Worm (Caenorhabditis elegans) whole organism, L4 larva: Measurements from ENCODE around the gene gmap-1.

Source experiments
- D1046.2 ChIP-seq: fragments of 200-800 bp; sonication (Bioruptor generic); IDR thresholded peaks from 2 replicates; pipeline ENCODE4 v1.3.6; 2022; ENCODE audit warnings: missing genetic modification characterization, missing compliant biosample characterization
- T20F7.1 ChIP-seq: fragments of 200-800 bp; sonication (Bioruptor generic); optimal IDR thresholded peaks from 2 replicates; lab custom pipeline; 2018; ENCODE audit warnings: mild to moderate bottlenecking, missing genetic modification characterization, missing compliant biosample characterization
- Y48G9A.11 ChIP-seq: fragments of 200-800 bp; sonication (Bioruptor generic); IDR thresholded peaks from 2 replicates; pipeline ENCODE4 v1.3.6; 2022; ENCODE audit warnings: missing genetic modification reagents, missing genetic modification characterization, missing compliant biosample characterization
- aha-1 ChIP-seq: fragments of 150-350 bp; peaks from one replicate; lab custom pipeline; 2014; ENCODE audit warnings: missing biosample characterization, missing genetic modification characterization
- ceh-20 ChIP-seq: fragments of 200-800 bp; sonication (Bioruptor generic); IDR thresholded peaks from 2 replicates; pipeline ENCODE4 v1.3.6; 2022; ENCODE audit warnings: missing genetic modification reagents, missing genetic modification characterization, missing compliant biosample characterization
- cey-2 ChIP-seq: sonication (generic microtip); optimal IDR thresholded peaks from 3 replicates; lab custom pipeline; 2017; ENCODE audit warnings: missing genetic modification characterization, mild to moderate bottlenecking, missing compliant biosample characterization, antibody characterized with exemption, borderline replicate concordance; ENCODE audit not compliant: insufficient read depth
- ctbp-1 ChIP-seq: fragments of 200-800 bp; sonication (Bioruptor generic); IDR thresholded peaks from 2 replicates; pipeline ENCODE4 v1.3.6; 2022; ENCODE audit warnings: missing genetic modification reagents, missing genetic modification characterization, missing compliant biosample characterization
- daf-12 ChIP-seq: fragments of 150-350 bp; optimal IDR thresholded peaks from 2 replicates; lab custom pipeline; 2014; ENCODE audit warnings: missing biosample characterization, missing genetic modification reagents, missing genetic modification characterization
- daf-16 ChIP-seq, 3 experiments: sonication (generic microtip); optimal IDR thresholded peaks; 2 replicates each; lab custom pipeline; 2016 to 2017; ENCODE audit warnings: missing genetic modification characterization in 3 of 3, missing genetic modification reagents in 3 of 3, mild to moderate bottlenecking in 2 of 3, missing compliant biosample characterization in 2 of 3, missing biosample characterization in 1 of 3, moderate library complexity in 1 of 3
- dmd-6 ChIP-seq: fragments of 200-800 bp; sonication (Bioruptor generic); IDR thresholded peaks from 2 replicates; pipeline ENCODE4 v1.3.6; 2022; ENCODE audit warnings: missing genetic modification reagents, missing genetic modification characterization, missing compliant biosample characterization
- dmd-8 ChIP-seq: fragments of 200-800 bp; sonication (Bioruptor generic); IDR thresholded peaks from 2 replicates; pipeline ENCODE4 v1.3.6; 2022; ENCODE audit warnings: missing genetic modification characterization, missing compliant biosample characterization
- duxl-1 ChIP-seq: sonication (generic microtip); optimal IDR thresholded peaks from 2 replicates; lab custom pipeline; 2016; ENCODE audit warnings: mild to moderate bottlenecking, missing genetic modification characterization, moderate library complexity, missing compliant biosample characterization; ENCODE audit not compliant: poor library complexity
- egl-43 ChIP-seq: fragments of 200-800 bp; sonication (Bioruptor generic); IDR thresholded peaks from 2 replicates; pipeline ENCODE4 v1.3.6; 2022; ENCODE audit warnings: missing genetic modification reagents, missing genetic modification characterization, missing compliant biosample characterization
- hlh-11 ChIP-seq: fragments of 200-800 bp; sonication (Bioruptor generic); optimal IDR thresholded peaks from 2 replicates; lab custom pipeline; 2018; ENCODE audit warnings: mild to moderate bottlenecking, missing genetic modification characterization, missing compliant biosample characterization
- hmg-1.1 ChIP-seq: fragments of 200-800 bp; sonication (Bioruptor generic); IDR thresholded peaks from 2 replicates; pipeline ENCODE4 v1.3.6; 2022; ENCODE audit warnings: missing genetic modification reagents, missing genetic modification characterization, missing compliant biosample characterization
- lim-7 ChIP-seq: fragments of 200-800 bp; sonication (Bioruptor generic); IDR thresholded peaks from 2 replicates; pipeline ENCODE4 v1.3.6; 2022; ENCODE audit warnings: missing genetic modification characterization, missing compliant biosample characterization
- lin-38 ChIP-seq: fragments of 200-800 bp; sonication (Bioruptor generic); IDR thresholded peaks from 2 replicates; pipeline ENCODE4 v1.3.6; 2022; ENCODE audit warnings: missing genetic modification reagents, missing genetic modification characterization, missing compliant biosample characterization
- lin-39 ChIP-seq: fragments of 150-350 bp; optimal IDR thresholded peaks from 2 replicates; lab custom pipeline; 2014; ENCODE audit warnings: missing biosample characterization, missing genetic modification reagents, missing genetic modification characterization
- madf-5 ChIP-seq, 2 experiments: fragments of 200-800 bp; sonication (Bioruptor generic); IDR thresholded peaks; 2 replicates each; pipeline ENCODE4 v1.3.6; 2022; ENCODE audit warnings: missing compliant biosample characterization in 2 of 2, missing genetic modification characterization in 2 of 2
- mxl-3 ChIP-seq: fragments of 200-800 bp; sonication (Bioruptor generic); optimal IDR thresholded peaks from 2 replicates; lab custom pipeline; 2018; ENCODE audit warnings: mild to moderate bottlenecking, missing genetic modification characterization, missing compliant biosample characterization
- nhr-10 ChIP-seq: fragments of 150-350 bp; optimal IDR thresholded peaks from 2 replicates; lab custom pipeline; 2014; ENCODE audit warnings: missing biosample characterization, missing genetic modification characterization
- nhr-237 ChIP-seq: sonication (generic microtip); optimal IDR thresholded peaks from 2 replicates; lab custom pipeline; 2017; ENCODE audit warnings: missing biosample characterization, missing genetic modification characterization
- nhr-28 ChIP-seq: fragments of 150-350 bp; optimal IDR thresholded peaks from 2 replicates; lab custom pipeline; 2014; ENCODE audit warnings: missing biosample characterization, missing genetic modification characterization
- nhr-41 ChIP-seq: fragments of 200-800 bp; sonication (Bioruptor generic); IDR thresholded peaks from 2 replicates; pipeline ENCODE4 v1.3.6; 2022; ENCODE audit warnings: missing genetic modification reagents, missing genetic modification characterization, missing compliant biosample characterization
- nhr-42 ChIP-seq: fragments of 200-800 bp; sonication (Bioruptor generic); IDR thresholded peaks from 2 replicates; pipeline ENCODE4 v1.3.6; 2022; ENCODE audit warnings: missing genetic modification characterization, missing compliant biosample characterization
- nhr-48 ChIP-seq: sonication (generic microtip); optimal IDR thresholded peaks from 2 replicates; lab custom pipeline; 2016; ENCODE audit warnings: mild to moderate bottlenecking, missing genetic modification characterization, missing compliant biosample characterization
- nhr-6 ChIP-seq: fragments of 150-350 bp; optimal IDR thresholded peaks from 2 replicates; lab custom pipeline; 2014; ENCODE audit warnings: missing biosample characterization, missing genetic modification characterization
- sdz-12 ChIP-seq: fragments of 200-800 bp; sonication (Bioruptor generic); optimal IDR thresholded peaks from 2 replicates; lab custom pipeline; 2018; ENCODE audit warnings: mild to moderate bottlenecking, missing genetic modification characterization, missing compliant biosample characterization
- skn-1 ChIP-seq: fragments of 150-350 bp; optimal IDR thresholded peaks from 2 replicates; lab custom pipeline; 2014; ENCODE audit warnings: missing biosample characterization, missing genetic modification characterization
- snpc-1.2 ChIP-seq: fragments of 200-800 bp; sonication (Bioruptor generic); IDR thresholded peaks from 2 replicates; pipeline ENCODE4 v1.3.6; 2022; ENCODE audit warnings: missing genetic modification reagents, missing genetic modification characterization, missing compliant biosample characterization
- unc-130 ChIP-seq: sonication (generic microtip); optimal IDR thresholded peaks from 2 replicates; lab custom pipeline; 2016; ENCODE audit warnings: missing genetic modification reagents, missing genetic modification characterization, missing compliant biosample characterization
- unc-39 ChIP-seq: sonication (generic microtip); optimal IDR thresholded peaks from 2 replicates; lab custom pipeline; 2017; ENCODE audit warnings: missing biosample characterization, missing genetic modification characterization
- unc-62 ChIP-seq, 3 experiments: fragments of 150-350 bp in 1 of 3; sonication (generic microtip); optimal IDR thresholded peaks in 2 of 3; peaks in 1 of 3; 1 replicate in 1 of 3; 2 replicates in 2 of 3; lab custom pipeline; 2014 to 2017; ENCODE audit warnings: missing biosample characterization in 3 of 3, missing genetic modification characterization in 3 of 3, missing genetic modification reagents in 3 of 3, missing genotype in 1 of 3
- vab-7 ChIP-seq: fragments of 200-800 bp; sonication (Bioruptor generic); IDR thresholded peaks from 2 replicates; pipeline ENCODE4 v1.3.6; 2022; ENCODE audit warnings: missing genetic modification reagents, missing genetic modification characterization, missing compliant biosample characterization
- zfp-2 ChIP-seq: sonication (generic microtip); optimal IDR thresholded peaks from 2 replicates; lab custom pipeline; 2016; ENCODE audit warnings: mild to moderate bottlenecking, missing genetic modification characterization, missing compliant biosample characterization
- zfp-3 ChIP-seq: fragments of 200-800 bp; sonication (Bioruptor generic); conservative IDR thresholded peaks from 2 replicates; pipeline ENCODE4 v1.3.6; 2022; ENCODE audit warnings: missing genetic modification reagents, missing genetic modification characterization, missing compliant biosample characterization
- zip-2 ChIP-seq: fragments of 150-350 bp; optimal IDR thresholded peaks from 2 replicates; lab custom pipeline; 2014; ENCODE audit warnings: missing biosample characterization, missing genetic modification characterization
- ztf-7 ChIP-seq: fragments of 150-350 bp; optimal IDR thresholded peaks from 2 replicates; lab custom pipeline; 2014; ENCODE audit warnings: missing biosample characterization, missing genetic modification characterization

Gene gmap-1

DNA sequence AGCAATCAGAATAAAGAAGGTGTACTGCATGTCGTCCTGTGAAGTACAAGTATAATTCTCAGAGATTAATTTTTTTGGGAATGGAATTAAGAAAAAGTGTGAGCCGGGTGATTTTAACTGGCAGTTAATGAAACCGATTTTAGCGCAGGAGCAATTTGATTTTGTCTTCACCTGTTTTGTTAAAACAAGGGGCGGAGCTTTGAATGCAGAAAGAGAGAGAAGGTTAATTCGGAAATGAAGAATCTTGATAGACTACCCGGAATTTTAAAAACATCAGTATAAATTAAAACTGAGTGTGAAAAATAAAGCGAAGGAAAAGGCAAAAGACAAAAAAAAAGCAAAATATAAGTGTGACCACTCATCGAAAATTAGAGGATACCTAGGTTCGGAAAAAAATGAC lies 11.8 kb upstream of the gmap-1 start, which contains the start of gene C05E7.3:
C05E7.3 (minus strand) TSS at position 101 of the 400 bp plus-strand sequence.
- TF ChIP-seq nhr-41 (GFP tag; lab: Robert Waterston, UW) (no peak), ctbp-1 (GFP tag; lab: Robert Waterston, UW) (no peak), zip-2 (tag; lab: Kevin White, UChicago) (no peak), nhr-237 (tag; lab: Kevin White, UChicago) (no peak), D1046.2 (GFP tag; lab: Robert Waterston, UW) (no peak), sdz-12 (GFP tag; lab: Kevin White, UChicago) (no peak), zfp-2 (tag; lab: Kevin White, UChicago) (no peak), mxl-3 (GFP tag; lab: Kevin White, UChicago) (no peak), dmd-6 (GFP tag; lab: Robert Waterston, UW) (no peak), skn-1 (no peak), ceh-20 (GFP tag; lab: Robert Waterston, UW) (no peak), nhr-10 (tag; lab: Kevin White, UChicago) (no peak)

DNA sequence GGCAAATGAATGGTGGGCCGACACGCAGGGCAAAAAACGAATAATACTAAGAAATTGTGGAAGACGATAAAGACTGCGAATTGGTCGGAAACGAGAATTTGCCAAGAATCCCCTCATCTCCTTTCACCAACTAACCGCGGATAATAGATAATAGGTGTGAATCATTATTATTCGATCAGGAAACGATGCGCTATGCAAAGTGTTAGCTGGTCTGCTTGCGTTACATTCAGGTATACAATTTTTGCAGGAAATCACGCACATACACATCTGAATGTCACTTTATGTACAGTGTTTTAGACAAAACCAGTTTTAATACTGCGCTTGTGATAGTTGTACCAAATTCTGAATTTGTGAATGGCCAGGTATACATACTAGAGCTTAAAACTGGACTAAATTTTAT lies 9.9 kb upstream of the gmap-1 start:
- peak in 1 of 2 experiments; percentile 54 for TF ChIP-seq unc-62 (GFP tag; optimal IDR thresholded peaks at IDR 0.05 in 1 of 2; lab: Kevin White, UChicago)
- TF ChIP-seq unc-62 (tag; optimal IDR thresholded peaks at IDR 0.05; lab: Kevin White, UChicago): no peak
- peak; percentile 97 for TF ChIP-seq aha-1
- TF ChIP-seq daf-16 (GFP tag; optimal IDR thresholded peaks at IDR 0.05; lab: Kevin White, UChicago): no peak
- no peak for TF ChIP-seq daf-16 (tag; optimal IDR thresholded peaks at IDR 0.05; lab: Kevin White, UChicago)
- TF ChIP-seq, all 104 proteins: peak for 2

DNA sequence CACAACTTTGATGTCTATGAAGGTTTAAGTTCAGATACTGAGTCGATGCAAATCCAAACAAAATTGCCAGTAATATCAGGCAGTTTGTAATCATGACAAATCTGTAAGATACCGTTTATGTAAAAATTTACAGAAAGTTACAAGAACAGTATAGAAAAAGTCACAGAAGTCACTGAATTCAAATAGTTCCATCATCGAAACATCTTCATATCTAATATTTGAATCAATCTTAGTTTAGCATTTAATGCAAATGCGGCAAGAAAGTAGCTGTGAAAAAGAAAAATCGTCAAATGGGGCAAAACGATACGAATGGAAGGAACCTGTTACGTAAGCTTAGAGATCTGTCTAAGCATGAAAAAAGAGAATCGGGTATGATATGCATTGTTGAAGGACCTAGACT lies 8.4 kb upstream of the gmap-1 start, which contains the start of gene gmap-2:
gmap-2 (minus strand) TSS at position 101 of the 400 bp plus-strand sequence.
- TF ChIP-seq zfp-3 (no peak), T20F7.1 (GFP tag; lab: Kevin White, UChicago) (no peak), unc-39 (tag; lab: Kevin White, UChicago) (no peak)

DNA sequence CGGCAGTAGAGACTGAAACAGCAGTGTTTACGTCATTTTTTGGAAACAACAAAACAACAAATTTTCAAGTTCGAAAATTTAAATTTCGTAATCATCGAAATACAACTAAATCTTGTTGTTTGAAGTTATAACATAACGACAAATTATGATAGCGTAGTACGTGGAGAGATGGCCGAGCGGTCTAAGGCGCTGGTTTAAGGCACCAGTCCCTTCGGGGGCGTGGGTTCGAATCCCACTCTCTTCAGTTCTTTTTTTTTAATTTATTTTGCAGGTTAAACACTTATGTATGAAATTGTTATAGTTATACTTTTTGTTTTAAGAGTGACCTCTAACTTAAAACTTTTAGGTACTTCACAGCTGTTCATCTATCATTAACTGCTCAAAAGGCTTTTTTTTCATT lies 7.5 kb upstream of the gmap-1 start:
- TF ChIP-seq unc-39 (tag; lab: Kevin White, UChicago): no peak
- TF ChIP-seq unc-130 (GFP tag; lab: Kevin White, UChicago): no peak
- TF ChIP-seq Y48G9A.11 (GFP tag; lab: Robert Waterston, UW): 0 out of 2 replicates have a peak, but pooled peaks have one; percentile 33
- TF ChIP-seq daf-16 (GFP tag; optimal IDR thresholded peaks at IDR 0.05; lab: Kevin White, UChicago): no peak
- peak; percentile 47 for TF ChIP-seq daf-16 (tag; optimal IDR thresholded peaks at IDR 0.05; lab: Kevin White, UChicago)
- TF ChIP-seq lin-39: no peak
- no peak for TF ChIP-seq nhr-6 (tag; lab: Kevin White, UChicago)
- no peak for TF ChIP-seq zip-2 (tag; lab: Kevin White, UChicago)
- 0 out of 2 replicates have a peak, but pooled peaks have one; percentile 36 for TF ChIP-seq hmg-1.1 (GFP tag; lab: Robert Waterston, UW)
- peak; percentile 33 for TF ChIP-seq duxl-1 (tag; lab: Kevin White, UChicago)
- TF ChIP-seq lim-7: peak; percentile 72; the same call in 1 of the 2 replicates
- TF ChIP-seq nhr-48 (tag; lab: Kevin White, UChicago): peak; percentile 22
- TF ChIP-seq snpc-1.2 (GFP tag; lab: Robert Waterston, UW): peak; percentile 81
- no peak for TF ChIP-seq cey-2 (tag; lab: Kevin White, UChicago)
- 0 out of 4 replicates have a peak, but pooled peaks of 1 of the 2 experiments have one; percentile 17 for TF ChIP-seq madf-5 (GFP tag; IDR thresholded peaks at IDR 0.05; lab: Robert Waterston, UW)
- peak; percentile 9 for TF ChIP-seq hlh-11 (tag; lab: Kevin White, UChicago)
- TF ChIP-seq sdz-12 (GFP tag; lab: Kevin White, UChicago): no peak
- TF ChIP-seq ztf-7 (tag; lab: Kevin White, UChicago): no peak
- 0 out of 2 replicates have a peak, but pooled peaks have one; percentile 26 for TF ChIP-seq dmd-8 (GFP tag; lab: Robert Waterston, UW)
- TF ChIP-seq vab-7 (GFP tag; lab: Robert Waterston, UW): peak; percentile 46; the same call in 1 of the 2 replicates
- TF ChIP-seq unc-62 (GFP tag; optimal IDR thresholded peaks at IDR 0.05 in 1 of 2; lab: Kevin White, UChicago): no peak
- no peak for TF ChIP-seq unc-62 (tag; optimal IDR thresholded peaks at IDR 0.05; lab: Kevin White, UChicago)
- TF ChIP-seq egl-43: peak; percentile 28; the same call in 1 of the 2 replicates
- TF ChIP-seq nhr-28 (tag; lab: Kevin White, UChicago): peak; percentile 10
- TF ChIP-seq nhr-41 (GFP tag; lab: Robert Waterston, UW): no peak
- TF ChIP-seq daf-12: no peak
- peak; percentile 57 for TF ChIP-seq lin-38 (GFP tag; lab: Robert Waterston, UW)
- peak; percentile 35; the same call in 1 of the 2 replicates for TF ChIP-seq dmd-6 (GFP tag; lab: Robert Waterston, UW)
- TF ChIP-seq nhr-42 (GFP tag; lab: Robert Waterston, UW): no peak
